Worm (Caenorhabditis elegans): Measurements from ENCODE around the gene C16C8.4.
A peak's percentile ranks its signal among the peaks of the same experiment; 100 is the strongest.

C16C8.4 gene

ce11 chrII:3439244-3439698, 4.9 kb downstream of the C16C8.4 start (continued):
- peak; percentile 73 for TF ChIP-seq sptf-2 (GFP tag; optimal IDR thresholded peaks at IDR 0.05)
- TF ChIP-seq F23B12.7 (tag; optimal IDR thresholded peaks at IDR 0.05; ENCODE audit: insufficient read depth): no peak
- TF ChIP-seq atf-7 (tag; optimal IDR thresholded peaks at IDR 0.05): peak; percentile 75
- TF ChIP-seq mxl-1 (tag; optimal IDR thresholded peaks at IDR 0.05): peak; percentile 58
- peak; percentile 63; the same call in 1 of the 2 replicates for TF ChIP-seq hmg-20 (GFP tag; IDR thresholded peaks at IDR 0.05)
- TF ChIP-seq sea-2 (GFP tag; IDR thresholded peaks at IDR 0.05): no peak
- TF ChIP-seq unc-130 (GFP tag; optimal IDR thresholded peaks at IDR 0.05): peak; percentile 19
- TF ChIP-seq lsy-27 (tag; optimal IDR thresholded peaks at IDR 0.05; ENCODE audit: borderline replicate concordance, insufficient read depth): no peak
- TF ChIP-seq ama-1 (optimal IDR thresholded peaks at IDR 0.05): no peak
- peak in 1 of 2 experiments; percentile 65 for TF ChIP-seq ama-1 (GFP tag; optimal IDR thresholded peaks at IDR 0.05)
- peak; percentile 52 for TF ChIP-seq T26A5.8 (tag; optimal IDR thresholded peaks at IDR 0.05)
- TF ChIP-seq ZK185.1 (tag; optimal IDR thresholded peaks at IDR 0.05; ENCODE audit: poor library complexity, severe bottlenecking): no peak
- peak; percentile 84 for TF ChIP-seq ztf-26 (tag; optimal IDR thresholded peaks at IDR 0.05)
- peak; percentile 40; the same call in 1 of the 2 replicates for TF ChIP-seq let-526 (GFP tag; IDR thresholded peaks at IDR 0.05)
- TF ChIP-seq rpc-1 (optimal IDR thresholded peaks at IDR 0.05): peak; percentile 90
- peak; percentile 87 for TF ChIP-seq rpc-1 (tag; optimal IDR thresholded peaks at IDR 0.05)
- TF ChIP-seq T07F8.4 (tag; optimal IDR thresholded peaks at IDR 0.05): peak; percentile 80
- peak; percentile 69 for TF ChIP-seq madf-6 (GFP tag; IDR thresholded peaks at IDR 0.05)
- TF ChIP-seq mel-28 (tag; optimal IDR thresholded peaks at IDR 0.05; ENCODE audit: borderline replicate concordance): no peak
- TF ChIP-seq lin-35 (GFP tag; optimal IDR thresholded peaks at IDR 0.05): peak in 1 of 3 experiments; percentile 39
- no peak for TF ChIP-seq akir-1 (GFP tag; optimal IDR thresholded peaks at IDR 0.05)
- TF ChIP-seq Y79H2A.3 (GFP tag; conservative IDR thresholded peaks at IDR 0.05): no peak
- TF ChIP-seq fkh-3 (tag; optimal IDR thresholded peaks at IDR 0.05): no peak
- no peak for TF ChIP-seq unc-62 (GFP tag; optimal IDR thresholded peaks at IDR 0.05)
- no peak for TF ChIP-seq F49E8.2 (tag; optimal IDR thresholded peaks at IDR 0.05; ENCODE audit: insufficient read depth)
- TF ChIP-seq xnd-1 (tag; optimal IDR thresholded peaks at IDR 0.05): peak; percentile 10
- TF ChIP-seq F57C9.4 (tag; optimal IDR thresholded peaks at IDR 0.05): no peak
- TF ChIP-seq F10E7.11 (tag; optimal IDR thresholded peaks at IDR 0.05): peak; percentile 65
- peak; percentile 93 for TF ChIP-seq him-1 (tag; optimal IDR thresholded peaks at IDR 0.05)
- TF ChIP-seq zfh-2 (GFP tag; conservative IDR thresholded peaks at IDR 0.05): peak; percentile 92
- TF ChIP-seq nfyb-1 (GFP tag; IDR thresholded peaks at IDR 0.05): peak; percentile 88
- peak; percentile 25 to 54 for TF ChIP-seq let-607 (tag; optimal IDR thresholded peaks at IDR 0.05)
- TF ChIP-seq ceh-27 (GFP tag; optimal IDR thresholded peaks at IDR 0.05): peak; percentile 48
- TF ChIP-seq C17E4.6 (GFP tag; IDR thresholded peaks at IDR 0.05): peak; percentile 77
- peak; percentile 81; the same call in 1 of the 2 replicates for TF ChIP-seq egl-44 (GFP tag; IDR thresholded peaks at IDR 0.05)
- no peak for TF ChIP-seq nhr-179 (tag; optimal IDR thresholded peaks at IDR 0.05)
- TF ChIP-seq ztf-28 (GFP tag; IDR thresholded peaks at IDR 0.05): no peak
- TF ChIP-seq snpc-1.1 (tag; optimal IDR thresholded peaks at IDR 0.05; ENCODE audit: insufficient read depth): peak; percentile 7
- peak; percentile 46 for TF ChIP-seq gei-17 (GFP tag; optimal IDR thresholded peaks at IDR 0.05)
- TF ChIP-seq chd-7 (tag; optimal IDR thresholded peaks at IDR 0.05): peak; percentile 70
- peak; percentile 55 for TF ChIP-seq madf-10 (tag; optimal IDR thresholded peaks at IDR 0.05)
- no peak for TF ChIP-seq hlh-26 (GFP tag; conservative IDR thresholded peaks at IDR 0.05)
- TF ChIP-seq nfya-1 (tag; optimal IDR thresholded peaks at IDR 0.05; ENCODE audit: borderline replicate concordance, insufficient read depth): no peak
- no peak for TF ChIP-seq ztf-22 (GFP tag; optimal IDR thresholded peaks at IDR 0.05)
- peak; percentile 74 for TF ChIP-seq athp-1 (tag; optimal IDR thresholded peaks at IDR 0.05)
- TF ChIP-seq nhr-90 (tag; optimal IDR thresholded peaks at IDR 0.05): peak; percentile 92
- TF ChIP-seq mcd-1 (GFP tag; IDR thresholded peaks at IDR 0.05): peak; percentile 80
- 0 out of 2 replicates have a peak, but pooled peaks have one; percentile 39 for TF ChIP-seq attf-6 (GFP tag; IDR thresholded peaks at IDR 0.05)
